Fruit fly (Drosophila melanogaster): ENCODE results near the gene Ccm3.

dm6 chr3R:15420375-15420931, 48.7 kb downstream of the Ccm3 start:
- TF ChIP-seq Myc (optimal IDR thresholded peaks at IDR 0.05) (no peak), ttk (optimal IDR thresholded peaks at IDR 0.05) (no peak), psq (optimal IDR thresholded peaks at IDR 0.05) (no peak), insv (optimal IDR thresholded peaks at IDR 0.05) (no peak), h (optimal IDR thresholded peaks at IDR 0.05) (no peak), Sin3A (optimal IDR thresholded peaks at IDR 0.05) (no peak)
